Fruit fly (Drosophila melanogaster): ENCODE data around the gene Cip4.

dm6 chr3L:4283428-4284089, 80.3 kb downstream of the Cip4 start, which contains the start of the genes srw and CG1316:
- TF ChIP-seq CTCF (optimal IDR thresholded peaks at IDR 0.05) (peak in 1 of 2 experiments; percentile 12), CG8478 (optimal IDR thresholded peaks at IDR 0.05) (no peak)

Measured in S2 (cell line).